Worm (Caenorhabditis elegans) whole organism, late embryonic: ENCODE results near the gene irld-33.

Source experiments
- C08G9.2 ChIP-seq: sonication (generic microtip); optimal IDR thresholded peaks from 2 replicates; lab custom pipeline; 2016; ENCODE audit warnings: mild to moderate bottlenecking, missing genetic modification characterization, moderate library complexity, missing compliant biosample characterization
- F13H6.1 ChIP-seq: sonication (generic microtip); optimal IDR thresholded peaks from 2 replicates; lab custom pipeline; 2016; ENCODE audit warnings: missing genetic modification characterization, missing compliant biosample characterization
- K09A11.1 ChIP-seq: sonication (generic microtip); optimal IDR thresholded peaks from 2 replicates; lab custom pipeline; 2017; ENCODE audit warnings: antibody characterized with exemption, mild to moderate bottlenecking, missing genetic modification characterization, missing compliant biosample characterization; ENCODE audit not compliant: insufficient read depth
- ahr-1 ChIP-seq: sonication (generic microtip); optimal IDR thresholded peaks from 2 replicates; lab custom pipeline; 2016; ENCODE audit warnings: missing genetic modification characterization, missing compliant biosample characterization
- ceh-14 ChIP-seq: sonication (generic microtip); optimal IDR thresholded peaks from 2 replicates; lab custom pipeline; 2016; ENCODE audit warnings: missing genotype, missing genetic modification characterization, missing compliant biosample characterization
- ceh-2 ChIP-seq: sonication (generic microtip); optimal IDR thresholded peaks from 2 replicates; lab custom pipeline; 2016; ENCODE audit warnings: missing genotype, missing genetic modification characterization, missing compliant biosample characterization
- ceh-24 ChIP-seq: sonication (generic microtip); optimal IDR thresholded peaks from 2 replicates; lab custom pipeline; 2016; ENCODE audit warnings: mild to moderate bottlenecking, missing genetic modification characterization, missing compliant biosample characterization
- ceh-30 ChIP-seq: fragments of 150-350 bp; optimal IDR thresholded peaks from 2 replicates; lab custom pipeline; 2014; ENCODE audit warnings: missing biosample characterization, missing genetic modification characterization
- ceh-31 ChIP-seq: sonication (generic microtip); optimal IDR thresholded peaks from 2 replicates; lab custom pipeline; 2016; ENCODE audit warnings: missing genetic modification characterization, missing compliant biosample characterization
- ceh-45 ChIP-seq: fragments of 200-800 bp; sonication (Bioruptor generic); IDR thresholded peaks from 2 replicates; pipeline ENCODE4 v1.3.6; 2022; ENCODE audit warnings: missing genetic modification reagents, missing genetic modification characterization, missing compliant biosample characterization
- ceh-9 ChIP-seq: sonication (generic microtip); optimal IDR thresholded peaks from 2 replicates; lab custom pipeline; 2016; ENCODE audit warnings: mild to moderate bottlenecking, missing genetic modification characterization, inconsistent platforms, missing compliant biosample characterization
- dmd-4 ChIP-seq: sonication (generic microtip); optimal IDR thresholded peaks from 2 replicates; lab custom pipeline; 2016; ENCODE audit warnings: borderline replicate concordance, missing genetic modification characterization, missing compliant biosample characterization
- ets-4 ChIP-seq: sonication (generic microtip); optimal IDR thresholded peaks from 2 replicates; lab custom pipeline; 2016; ENCODE audit warnings: missing genetic modification characterization, missing compliant biosample characterization
- fax-1 ChIP-seq: sonication (generic microtip); optimal IDR thresholded peaks from 2 replicates; lab custom pipeline; 2016; ENCODE audit warnings: missing genotype, missing genetic modification characterization, missing compliant biosample characterization
- fkh-6 ChIP-seq: sonication (generic microtip); optimal IDR thresholded peaks from 2 replicates; lab custom pipeline; 2016; ENCODE audit warnings: missing genetic modification characterization, missing compliant biosample characterization
- hlh-13 ChIP-seq: fragments of 200-800 bp; sonication (Bioruptor generic); optimal IDR thresholded peaks from 2 replicates; lab custom pipeline; 2018; ENCODE audit warnings: mild to moderate bottlenecking, missing genetic modification characterization, missing compliant biosample characterization
- hlh-6 ChIP-seq: sonication (generic microtip); optimal IDR thresholded peaks from 2 replicates; lab custom pipeline; 2016; ENCODE audit warnings: missing genotype, missing genetic modification characterization, missing compliant biosample characterization
- hlh-8 ChIP-seq: sonication (generic microtip); optimal IDR thresholded peaks from 2 replicates; lab custom pipeline; 2016; ENCODE audit warnings: missing genotype, missing genetic modification characterization, missing compliant biosample characterization
- lim-6 ChIP-seq: sonication (generic microtip); optimal IDR thresholded peaks from 2 replicates; lab custom pipeline; 2016; ENCODE audit warnings: missing genetic modification characterization, missing compliant biosample characterization
- lin-11 ChIP-seq: fragments of 200-800 bp; sonication (Bioruptor generic); optimal IDR thresholded peaks from 2 replicates; lab custom pipeline; 2018; ENCODE audit warnings: mild to moderate bottlenecking, missing genetic modification characterization, missing compliant biosample characterization
- nfya-1 ChIP-seq: sonication (generic microtip); optimal IDR thresholded peaks from 2 replicates; lab custom pipeline; 2017; ENCODE audit warnings: missing genetic modification characterization, mild to moderate bottlenecking, missing compliant biosample characterization, antibody characterized with exemption, moderate library complexity
- nhr-11 ChIP-seq: fragments of 150-350 bp; optimal IDR thresholded peaks from 2 replicates; lab custom pipeline; 2014; ENCODE audit warnings: missing biosample characterization, missing genetic modification characterization
- nhr-232 ChIP-seq: sonication (generic microtip); optimal IDR thresholded peaks from 2 replicates; lab custom pipeline; 2016; ENCODE audit warnings: missing genetic modification characterization, missing compliant biosample characterization
- npax-4 ChIP-seq: sonication (generic microtip); optimal IDR thresholded peaks from 2 replicates; lab custom pipeline; 2016; ENCODE audit warnings: missing genetic modification characterization, missing compliant biosample characterization
- odd-2 ChIP-seq: sonication (generic microtip); optimal IDR thresholded peaks from 2 replicates; lab custom pipeline; 2017; ENCODE audit warnings: antibody characterized with exemption, mild to moderate bottlenecking, missing genetic modification characterization, missing compliant biosample characterization
- pag-3 ChIP-seq: sonication (generic microtip); optimal IDR thresholded peaks from 2 replicates; lab custom pipeline; 2016; ENCODE audit warnings: missing compliant biosample characterization, missing genetic modification characterization, borderline replicate concordance
- pat-9 ChIP-seq: fragments of 200-800 bp; sonication (Bioruptor generic); optimal IDR thresholded peaks from 2 replicates; lab custom pipeline; 2018; ENCODE audit warnings: mild to moderate bottlenecking, missing genetic modification characterization, moderate library complexity, missing compliant biosample characterization
- pax-1 ChIP-seq: fragments of 150-350 bp; optimal IDR thresholded peaks from 2 replicates; lab custom pipeline; 2014; ENCODE audit warnings: missing biosample characterization, missing genetic modification characterization
- pqm-1 ChIP-seq: sonication (generic microtip); optimal IDR thresholded peaks from 2 replicates; lab custom pipeline; 2016; ENCODE audit warnings: missing genetic modification characterization, missing compliant biosample characterization
- pros-1 ChIP-seq: fragments of 150-350 bp; optimal IDR thresholded peaks from 2 replicates; lab custom pipeline; 2014; ENCODE audit warnings: missing biosample characterization, missing genetic modification reagents, missing genetic modification characterization
- ref-2 ChIP-seq: sonication (generic microtip); optimal IDR thresholded peaks from 2 replicates; lab custom pipeline; 2016; ENCODE audit warnings: missing genetic modification characterization, missing compliant biosample characterization
- rnt-1 ChIP-seq: sonication (generic microtip); optimal IDR thresholded peaks from 2 replicates; lab custom pipeline; 2016; ENCODE audit warnings: missing genetic modification characterization, missing compliant biosample characterization
- sdc-2 ChIP-seq: sonication (generic microtip); optimal IDR thresholded peaks from 2 replicates; lab custom pipeline; 2016; ENCODE audit warnings: missing genotype, missing genetic modification characterization, missing compliant biosample characterization
- sox-2 ChIP-seq: fragments of 200-800 bp; sonication (Bioruptor generic); IDR thresholded peaks from 2 replicates; pipeline ENCODE4 v1.3.6; 2022; ENCODE audit warnings: missing genetic modification reagents, missing genetic modification characterization, missing compliant biosample characterization
- tbx-7 ChIP-seq: sonication (generic microtip); optimal IDR thresholded peaks from 2 replicates; lab custom pipeline; 2016; ENCODE audit warnings: missing genotype, missing genetic modification characterization, missing compliant biosample characterization
- unc-3 ChIP-seq, 2 experiments: fragments of 200-800 bp in 1 of 2; sonication (Bioruptor generic) in 1 of 2; sonication (generic microtip) in 1 of 2; conservative IDR thresholded peaks in 1 of 2; optimal IDR thresholded peaks in 1 of 2; 2 replicates each; pipeline versions ENCODE4 v1.3.6 to Lab custom; 2016 to 2022; ENCODE audit warnings: missing compliant biosample characterization in 2 of 2, missing genetic modification characterization in 2 of 2, missing genetic modification reagents in 1 of 2
- unc-55 ChIP-seq: sonication (generic microtip); optimal IDR thresholded peaks from 2 replicates; lab custom pipeline; 2017; ENCODE audit warnings: missing biosample characterization, missing genetic modification reagents, missing genetic modification characterization
- ztf-16 ChIP-seq: sonication (generic microtip); optimal IDR thresholded peaks from 2 replicates; lab custom pipeline; 2017; ENCODE audit warnings: missing genetic modification characterization, missing compliant biosample characterization

The irld-33 gene

DNA sequence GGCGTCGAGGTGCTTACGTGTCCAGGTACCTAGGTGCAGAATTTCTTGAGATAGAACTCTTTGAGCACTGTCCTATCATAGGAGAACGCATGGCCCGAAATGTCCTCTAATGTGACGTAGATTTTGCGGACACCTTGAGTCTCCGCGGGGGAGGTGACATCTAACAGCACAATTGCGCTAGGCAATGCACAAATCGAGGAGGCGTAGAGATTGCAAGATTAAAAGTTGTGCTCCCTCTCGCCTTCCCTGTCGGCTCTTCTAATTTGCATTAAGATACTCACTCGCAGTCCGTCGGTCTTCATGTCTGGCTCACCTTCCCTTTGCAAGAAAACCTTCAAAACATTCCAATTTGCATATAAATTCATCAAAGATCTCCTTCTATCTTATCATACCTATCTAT is 20.8 kb downstream of the irld-33 start, which contains the start of gene F36H5.18:
Gene F36H5.18 (plus strand): TSS at position 301 of the 400 bp plus-strand sequence.
- TF ChIP-seq tbx-7 (tag; lab: Kevin White, UChicago) (no peak), ceh-31 (tag; lab: Kevin White, UChicago) (no peak), ceh-14 (tag; lab: Kevin White, UChicago) (no peak), hlh-8 (tag; lab: Kevin White, UChicago) (no peak), unc-3 (GFP tag; conservative IDR thresholded peaks at IDR 0.05; lab: Robert Waterston, UW) (no peak), unc-3 (tag; optimal IDR thresholded peaks at IDR 0.05; lab: Kevin White, UChicago) (no peak), fax-1 (tag; lab: Kevin White, UChicago) (no peak), lim-6 (tag; lab: Kevin White, UChicago) (no peak), nfya-1 (tag; lab: Kevin White, UChicago) (no peak), pat-9 (tag; lab: Kevin White, UChicago) (no peak), fkh-6 (no peak), nhr-11 (no peak), ref-2 (no peak), pag-3 (no peak), ceh-9 (tag; lab: Kevin White, UChicago) (no peak), hlh-13 (GFP tag; lab: Kevin White, UChicago) (no peak)

DNA sequence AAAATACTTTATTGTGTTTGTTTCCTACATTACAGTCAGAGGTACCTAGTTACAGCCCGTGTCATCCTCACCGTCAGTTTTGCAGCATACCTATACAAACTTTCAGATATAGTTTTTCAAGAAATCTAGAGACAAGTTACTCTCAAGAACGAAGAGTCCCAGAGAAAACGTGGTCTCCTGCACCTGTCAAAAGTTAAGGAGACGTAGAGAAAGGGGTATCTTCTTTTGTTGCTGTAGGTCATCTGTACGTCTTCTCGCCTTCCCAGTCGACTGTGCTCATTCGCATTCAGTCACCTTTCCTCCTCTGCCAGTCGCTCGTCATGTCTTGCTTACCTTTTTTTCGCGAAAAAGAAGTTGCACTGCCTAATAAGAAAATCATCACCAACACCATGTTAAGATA is 22.7 kb downstream of the irld-33 start, which contains the start of gene F36H5.4:
Gene F36H5.4 (plus strand): TSS at position 301 of the 400 bp plus-strand sequence.
- no peak for TF ChIP-seq ceh-45
- no peak for TF ChIP-seq unc-55 (GFP tag; lab: Kevin White, UChicago)
- TF ChIP-seq pqm-1 (tag; lab: Kevin White, UChicago) = no peak
- TF ChIP-seq lin-11 (tag; lab: Kevin White, UChicago) = no peak
- no peak for TF ChIP-seq npax-4
- TF ChIP-seq pax-1 (tag; lab: Kevin White, UChicago) = no peak
- no peak for TF ChIP-seq ceh-30 (tag; lab: Kevin White, UChicago)
- no peak for TF ChIP-seq K09A11.1
- TF ChIP-seq nhr-11 = no peak
- TF ChIP-seq sox-2 (GFP tag; lab: Robert Waterston, UW) = no peak
- no peak for TF ChIP-seq C08G9.2 (tag; lab: Kevin White, UChicago)
- TF ChIP-seq F13H6.1 (tag; lab: Kevin White, UChicago) = no peak
- no peak for TF ChIP-seq hlh-13 (GFP tag; lab: Kevin White, UChicago)
- TF ChIP-seq rnt-1 (tag; lab: Kevin White, UChicago) = no peak
- no peak for TF ChIP-seq ceh-24 (tag; lab: Kevin White, UChicago)

DNA sequence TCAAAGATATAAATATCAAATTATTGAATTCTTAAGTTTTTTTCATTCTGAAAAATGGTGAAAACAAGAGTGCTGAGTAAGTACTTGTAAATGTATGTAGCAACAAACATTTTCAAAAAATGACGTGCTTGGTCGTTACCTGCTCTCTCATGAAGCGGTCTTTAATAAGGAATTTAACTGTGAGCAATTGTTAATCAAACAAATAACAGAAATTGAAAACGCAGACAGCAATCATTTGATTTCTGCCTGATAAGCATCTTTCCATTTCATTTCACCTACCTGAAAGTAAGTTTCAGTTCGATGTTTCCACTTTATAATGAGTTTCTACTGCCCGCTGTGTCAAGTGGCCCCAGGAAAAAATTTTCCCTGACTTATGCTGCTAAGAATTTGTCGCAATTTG is 24.2 kb downstream of the irld-33 start, which contains the start of gene math-28:
Gene math-28 (plus strand): TSS at position 301 of the 400 bp plus-strand sequence.
- no peak for TF ChIP-seq lin-11 (tag; lab: Kevin White, UChicago)
- TF ChIP-seq ets-4 = no peak
- TF ChIP-seq ahr-1 (tag; lab: Kevin White, UChicago) = no peak
- TF ChIP-seq sdc-2 (tag; lab: Kevin White, UChicago) = no peak
- no peak for TF ChIP-seq tbx-7 (tag; lab: Kevin White, UChicago)
- TF ChIP-seq C08G9.2 (tag; lab: Kevin White, UChicago) = no peak
- no peak for TF ChIP-seq hlh-6 (tag; lab: Kevin White, UChicago)
- no peak for TF ChIP-seq dmd-4 (tag; lab: Kevin White, UChicago)
- no peak for TF ChIP-seq nhr-232 (tag; lab: Kevin White, UChicago)
- no peak for TF ChIP-seq ztf-16 (tag; lab: Kevin White, UChicago)
- TF ChIP-seq ceh-2 (tag; lab: Kevin White, UChicago) = no peak
- TF ChIP-seq ref-2 = no peak
- no peak for TF ChIP-seq nhr-11
- no peak for TF ChIP-seq odd-2 (tag; lab: Kevin White, UChicago)
- no peak for TF ChIP-seq pros-1 (tag; lab: Kevin White, UChicago)
- TF ChIP-seq lim-6 (tag; lab: Kevin White, UChicago) = no peak
- no peak for TF ChIP-seq hlh-8 (tag; lab: Kevin White, UChicago)
- TF ChIP-seq, all 69 proteins: peak for 0
